Worm (Caenorhabditis elegans): ENCODE data around the gene sri-78.

DNA sequence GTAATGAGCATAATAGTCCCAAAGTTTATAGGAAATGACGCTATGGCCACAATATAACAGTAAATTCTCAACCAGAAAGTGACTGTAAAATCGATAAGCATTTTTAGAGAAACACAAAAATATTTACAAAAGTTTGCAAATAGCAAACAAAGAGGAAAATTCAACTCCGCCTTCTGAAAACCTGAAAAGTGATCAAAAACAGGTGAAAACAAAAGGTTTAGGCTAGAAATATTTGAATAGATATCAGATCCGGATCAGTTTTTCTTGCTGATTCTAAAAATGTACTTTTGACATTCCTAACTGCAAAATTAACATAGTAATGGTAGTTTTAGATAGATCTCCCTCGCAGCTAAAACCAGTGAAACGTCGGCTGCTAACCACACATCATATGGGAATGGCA lies 14.0 kb downstream of the sri-78 start, which contains the start of gene sri-51:
- TF ChIP-seq fkh-10 (GFP tag; optimal IDR thresholded peaks at IDR 0.05): no peak
- TF ChIP-seq jun-1 (tag; optimal IDR thresholded peaks at IDR 0.05): no peak
